Worm (Caenorhabditis elegans) whole organism, L3 larva: ENCODE data around the gene ZC477.2.

Experiments
- ZK546.5 ChIP-seq: sonication (generic microtip); optimal IDR thresholded peaks from 2 replicates; lab custom pipeline; 2017; ENCODE audit warnings: missing biosample characterization, missing genetic modification characterization
- aly-2 ChIP-seq: fragments of 150-350 bp; optimal IDR thresholded peaks from 2 replicates; lab custom pipeline; 2014; ENCODE audit warnings: missing biosample characterization, missing genetic modification characterization
- ceh-16 ChIP-seq: sonication (generic microtip); optimal IDR thresholded peaks from 2 replicates; lab custom pipeline; 2017; ENCODE audit warnings: missing biosample characterization, missing genetic modification characterization
- ceh-28 ChIP-seq: fragments of 150-350 bp; optimal IDR thresholded peaks from 2 replicates; lab custom pipeline; 2014; ENCODE audit warnings: missing biosample characterization, missing genetic modification reagents, missing genetic modification characterization
- ceh-82 ChIP-seq: fragments of 150-350 bp; optimal IDR thresholded peaks from 2 replicates; lab custom pipeline; 2014; ENCODE audit warnings: missing biosample characterization, missing genetic modification characterization
- ceh-9 ChIP-seq: sonication (generic microtip); optimal IDR thresholded peaks from 2 replicates; lab custom pipeline; 2018; ENCODE audit warnings: missing biosample characterization, missing genetic modification characterization
- daf-12 ChIP-seq: fragments of 150-350 bp; optimal IDR thresholded peaks from 2 replicates; lab custom pipeline; 2014; ENCODE audit warnings: missing biosample characterization, missing genetic modification reagents, missing genetic modification characterization
- egl-27 ChIP-seq: sonication (generic microtip); optimal IDR thresholded peaks from 4 replicates; lab custom pipeline; 2017; ENCODE audit warnings: missing biosample characterization, missing genetic modification reagents, missing genetic modification characterization
- egl-5 ChIP-seq: fragments of 150-350 bp; optimal IDR thresholded peaks from 2 replicates; lab custom pipeline; 2017; ENCODE audit warnings: missing biosample characterization, missing genetic modification reagents, missing genetic modification characterization, inconsistent platforms
- elt-1 ChIP-seq: fragments of 150-350 bp; optimal IDR thresholded peaks from 2 replicates; lab custom pipeline; 2014; ENCODE audit warnings: missing biosample characterization, missing genetic modification characterization
- elt-2 ChIP-seq: sonication (generic microtip); optimal IDR thresholded peaks from 2 replicates; lab custom pipeline; 2016; ENCODE audit warnings: missing genetic modification reagents, mild to moderate bottlenecking, missing genetic modification characterization, missing compliant biosample characterization
- elt-3 ChIP-seq, 3 experiments: fragments of 150-350 bp in 1 of 3; sonication (generic microtip) in 2 of 3; optimal IDR thresholded peaks; 2 replicates in 2 of 3; 4 replicates in 1 of 3; lab custom pipeline; 2014 to 2017; ENCODE audit warnings: missing biosample characterization in 3 of 3, missing genetic modification characterization in 3 of 3
- eor-1 ChIP-seq, 2 experiments: fragments of 150-350 bp; optimal IDR thresholded peaks; 2 replicates each; lab custom pipeline; 2014 to 2018; ENCODE audit warnings: missing biosample characterization in 2 of 2, missing genetic modification characterization in 2 of 2
- fkh-10 ChIP-seq: sonication (generic microtip); optimal IDR thresholded peaks from 2 replicates; lab custom pipeline; 2017; ENCODE audit warnings: missing biosample characterization, missing genetic modification reagents, missing genetic modification characterization
- fkh-2 ChIP-seq: fragments of 150-350 bp; optimal IDR thresholded peaks from 2 replicates; lab custom pipeline; 2014; ENCODE audit warnings: missing biosample characterization, missing genetic modification reagents, missing genetic modification characterization
- fos-1 ChIP-seq: fragments of 150-350 bp; optimal IDR thresholded peaks from 2 replicates; lab custom pipeline; 2014; ENCODE audit warnings: missing biosample characterization, missing genetic modification characterization
- jun-1 ChIP-seq: fragments of 150-350 bp; optimal IDR thresholded peaks from 2 replicates; lab custom pipeline; 2014; ENCODE audit warnings: missing biosample characterization, missing genetic modification reagents, missing genetic modification characterization
- lin-15B ChIP-seq: fragments of 150-350 bp; optimal IDR thresholded peaks from 2 replicates; lab custom pipeline; 2014; ENCODE audit warnings: missing biosample characterization, missing genetic modification characterization
- lin-39 ChIP-seq: fragments of 150-350 bp; optimal IDR thresholded peaks from 2 replicates; lab custom pipeline; 2018; ENCODE audit warnings: missing biosample characterization, missing genetic modification reagents, missing genetic modification characterization
- lsy-12 ChIP-seq: sonication (generic microtip); optimal IDR thresholded peaks from 2 replicates; lab custom pipeline; 2016; ENCODE audit warnings: mild to moderate bottlenecking, missing genetic modification characterization, missing compliant biosample characterization
- mdl-1 ChIP-seq: fragments of 150-350 bp; optimal IDR thresholded peaks from 2 replicates; lab custom pipeline; 2014; ENCODE audit warnings: missing biosample characterization, missing genetic modification characterization
- nfya-1 ChIP-seq: sonication (generic microtip); optimal IDR thresholded peaks from 2 replicates; lab custom pipeline; 2017; ENCODE audit warnings: missing genetic modification characterization, mild to moderate bottlenecking, missing compliant biosample characterization, antibody characterized with exemption, moderate library complexity; ENCODE audit not compliant: insufficient read depth
- nhr-11 ChIP-seq: fragments of 150-350 bp; optimal IDR thresholded peaks from 2 replicates; lab custom pipeline; 2014; ENCODE audit warnings: missing biosample characterization, missing genetic modification characterization
- nhr-12 ChIP-seq: fragments of 150-350 bp; optimal IDR thresholded peaks from 2 replicates; lab custom pipeline; 2014; ENCODE audit warnings: missing biosample characterization, missing genetic modification characterization
- nhr-23 ChIP-seq: fragments of 150-350 bp; optimal IDR thresholded peaks from 2 replicates; lab custom pipeline; 2014; ENCODE audit warnings: missing biosample characterization, missing genetic modification reagents, missing genetic modification characterization
- nhr-237 ChIP-seq: fragments of 150-350 bp; optimal IDR thresholded peaks from 2 replicates; lab custom pipeline; 2014; ENCODE audit warnings: missing biosample characterization, missing genetic modification characterization
- nhr-25 ChIP-seq: sonication (generic microtip); optimal IDR thresholded peaks from 2 replicates; lab custom pipeline; 2017; ENCODE audit warnings: missing biosample characterization, missing genetic modification characterization
- nhr-76 ChIP-seq: fragments of 150-350 bp; sonication (generic microtip); optimal IDR thresholded peaks from 5 replicates; lab custom pipeline; 2014; ENCODE audit warnings: missing biosample characterization, missing genetic modification characterization
- nhr-77 ChIP-seq: fragments of 150-350 bp; optimal IDR thresholded peaks from 2 replicates; lab custom pipeline; 2014; ENCODE audit warnings: missing biosample characterization, missing genetic modification characterization
- pqm-1 ChIP-seq: fragments of 150-350 bp; optimal IDR thresholded peaks from 2 replicates; lab custom pipeline; 2017; ENCODE audit warnings: missing biosample characterization, missing genetic modification characterization, inconsistent platforms
- sea-2 ChIP-seq: fragments of 150-350 bp; sonication (generic microtip); optimal IDR thresholded peaks from 4 replicates; lab custom pipeline; 2014; ENCODE audit warnings: missing biosample characterization, missing genetic modification reagents, missing genetic modification characterization
- tbx-2 ChIP-seq: sonication (generic microtip); optimal IDR thresholded peaks from 2 replicates; lab custom pipeline; 2016; ENCODE audit warnings: mild to moderate bottlenecking, missing genetic modification characterization, missing compliant biosample characterization
- unc-39 ChIP-seq: sonication (generic microtip); optimal IDR thresholded peaks from 4 replicates; lab custom pipeline; 2017; ENCODE audit warnings: missing biosample characterization, missing genetic modification characterization
- unc-62 ChIP-seq: fragments of 150-350 bp; sonication (generic microtip); optimal IDR thresholded peaks from 4 replicates; lab custom pipeline; 2014; ENCODE audit warnings: missing biosample characterization, missing genetic modification reagents, missing genetic modification characterization
- zag-1 ChIP-seq: fragments of 150-350 bp; optimal IDR thresholded peaks from 2 replicates; lab custom pipeline; 2014; ENCODE audit warnings: missing biosample characterization, missing genetic modification characterization
- ztf-11 ChIP-seq: fragments of 150-350 bp; optimal IDR thresholded peaks from 2 replicates; lab custom pipeline; 2014; ENCODE audit warnings: missing biosample characterization, missing genetic modification characterization
- ztf-4 ChIP-seq: fragments of 150-350 bp; optimal IDR thresholded peaks from 2 replicates; lab custom pipeline; 2014; ENCODE audit warnings: missing biosample characterization, missing genetic modification characterization

The ZC477.2 gene

DNA sequence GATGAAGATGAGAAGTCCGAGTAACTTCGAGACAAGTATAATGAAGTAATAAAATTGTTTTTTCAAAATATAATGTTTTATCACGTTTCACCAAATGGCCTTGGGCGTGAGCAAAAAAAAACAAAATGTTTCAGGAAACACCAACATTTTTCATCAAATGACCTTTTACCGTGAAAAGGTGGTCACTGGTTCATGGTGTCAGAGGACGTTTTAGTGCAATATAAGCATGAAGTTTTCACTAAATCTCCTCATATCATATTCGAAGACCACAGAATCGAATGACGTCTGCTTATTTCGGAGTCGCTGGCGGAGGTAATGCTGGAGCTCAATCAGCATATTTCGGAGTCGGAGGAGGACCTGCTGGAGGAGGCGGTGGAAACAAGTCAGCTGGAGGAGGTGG is 3.4 kb downstream of the ZC477.2 start, which contains the start of the genes ZC477.7 and ssq-3:
Gene ZC477.7 (minus strand): TSS at position 101 of the 400 bp plus-strand sequence.
Gene ssq-3 (plus strand): TSS at position 251 of the 400 bp plus-strand sequence.
- TF ChIP-seq nhr-23 (tag; lab: Kevin White, UChicago) (no peak), fos-1 (no peak), egl-5 (tag; lab: Kevin White, UChicago) (no peak), nhr-76 (tag; lab: Kevin White, UChicago) (no peak), lin-15B (tag; lab: Kevin White, UChicago) (no peak), elt-3 (tag; optimal IDR thresholded peaks at IDR 0.05; lab: Kevin White, UChicago) (no peak), nhr-12 (no peak), ztf-4 (tag; lab: Kevin White, UChicago) (no peak), lin-39 (tag; lab: Kevin White, UChicago) (no peak), mdl-1 (tag; lab: Kevin White, UChicago) (no peak), unc-39 (no peak)

DNA sequence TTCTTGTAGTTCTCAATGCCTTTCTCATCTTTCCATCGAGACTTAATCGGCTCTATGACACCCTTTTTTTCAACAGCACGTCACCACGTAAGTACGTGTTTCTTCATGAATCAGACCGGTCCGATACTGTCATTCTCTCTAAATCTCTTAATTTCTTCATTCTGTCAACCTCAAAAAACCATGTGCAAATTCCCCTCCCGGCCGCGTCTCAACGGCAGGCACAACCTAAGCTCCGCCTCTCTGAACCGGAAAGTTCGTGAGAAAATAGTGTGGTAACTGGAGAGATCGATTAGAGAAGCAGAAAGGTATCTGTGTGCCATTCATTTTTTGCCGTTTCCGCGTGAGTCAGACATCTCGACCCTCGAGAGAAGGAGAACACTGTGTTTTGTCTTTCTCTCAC is 6.6 kb downstream of the ZC477.2 start, which contains the start of gene nas-8:
Gene nas-8 (plus strand): TSS at position 301 of the 400 bp plus-strand sequence.
- TF ChIP-seq daf-12 (tag; lab: Kevin White, UChicago), result no peak

DNA sequence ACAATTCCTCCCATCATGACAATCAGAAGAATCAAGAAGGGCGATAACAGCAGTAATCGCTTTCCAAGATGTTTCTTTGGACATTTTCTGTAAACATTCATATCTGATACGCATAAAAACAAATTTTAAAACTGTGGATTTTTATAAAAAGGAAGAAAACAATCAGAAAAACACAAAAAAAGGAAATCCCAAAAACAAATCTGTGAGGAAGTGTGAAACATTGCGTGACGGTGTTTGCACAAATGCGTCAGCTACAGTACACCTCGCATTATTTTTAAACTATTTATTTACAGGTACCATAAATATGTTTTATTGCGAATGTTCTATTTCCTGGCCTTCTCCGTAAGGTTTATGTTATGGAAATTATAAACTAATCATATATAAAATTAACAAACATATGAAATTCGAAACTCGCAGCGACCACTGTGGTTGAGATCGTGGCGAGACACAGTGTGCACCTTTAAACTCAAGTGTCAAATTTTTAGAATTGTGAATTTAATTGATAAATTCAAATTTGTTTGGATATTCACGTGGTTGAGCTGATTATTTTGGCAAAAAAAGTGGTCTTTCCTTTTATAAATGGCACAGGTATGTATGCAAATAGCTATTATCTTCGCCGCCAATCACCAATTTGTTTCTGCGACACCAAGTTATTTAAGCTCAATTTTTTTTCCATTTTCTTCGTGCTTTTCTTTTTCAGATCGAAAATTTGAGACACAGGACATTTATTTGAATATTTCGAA is 13.5 kb downstream of the ZC477.2 start, which contains the start of the genes C34D4.10 and str-48:
Gene C34D4.10 (minus strand): TSS at position 101 of the 743 bp plus-strand sequence.
Gene str-48 (plus strand): TSS at position 693 of the 743 bp plus-strand sequence.
- TF ChIP-seq sea-2 (no peak), ZK546.5 (tag; lab: Kevin White, UChicago) (no peak), egl-27 (tag; lab: Kevin White, UChicago) (no peak), nhr-23 (tag; lab: Kevin White, UChicago) (no peak), elt-3 (tag; optimal IDR thresholded peaks at IDR 0.05; lab: Kevin White, UChicago) (no peak), unc-62 (GFP tag; lab: Kevin White, UChicago) (no peak), lsy-12 (tag; lab: Kevin White, UChicago) (no peak), fkh-10 (GFP tag; lab: Kevin White, UChicago) (no peak), fkh-2 (no peak), pqm-1 (tag; lab: Kevin White, UChicago) (no peak), eor-1 (tag; optimal IDR thresholded peaks at IDR 0.05; lab: Kevin White, UChicago) (no peak), nhr-25 (tag; lab: Kevin White, UChicago) (no peak), nhr-77 (no peak), aly-2 (no peak), elt-2 (tag; lab: Kevin White, UChicago) (no peak), ztf-11 (no peak), nfya-1 (tag; lab: Kevin White, UChicago) (no peak)

DNA sequence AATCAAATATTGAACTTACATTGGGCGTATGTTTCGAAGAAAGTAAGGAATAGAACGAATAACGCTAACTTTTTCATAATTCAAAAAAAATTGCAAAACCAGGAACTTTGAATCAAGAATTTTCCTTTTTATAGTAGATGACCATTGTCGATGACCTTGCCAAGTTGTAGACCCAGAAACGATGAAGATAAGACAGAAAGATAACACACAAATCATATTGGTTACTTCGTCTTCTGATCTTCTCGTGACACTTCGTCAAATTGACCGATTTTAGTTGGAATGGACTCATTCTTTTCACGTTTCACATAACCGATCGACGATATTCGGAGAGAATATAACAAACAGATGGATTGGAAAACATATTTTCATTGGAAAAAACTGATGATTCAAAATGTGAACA is 23.8 kb downstream of the ZC477.2 start, which contains the start of gene grsp-3:
Gene grsp-3 (minus strand): TSS at position 149 of the 400 bp plus-strand sequence.
- TF ChIP-seq nhr-11 (tag; lab: Kevin White, UChicago) (no peak), ceh-28 (tag; lab: Kevin White, UChicago) (peak; percentile 38), lin-39 (tag; lab: Kevin White, UChicago) (no peak), elt-3 (tag; optimal IDR thresholded peaks at IDR 0.05; lab: Kevin White, UChicago) (peak in 1 of 3 experiments; percentile 61), zag-1 (tag; lab: Kevin White, UChicago) (no peak), daf-12 (tag; lab: Kevin White, UChicago) (no peak), sea-2 (no peak), tbx-2 (tag; lab: Kevin White, UChicago) (no peak), elt-1 (peak; percentile 46), jun-1 (no peak), egl-27 (tag; lab: Kevin White, UChicago) (no peak), aly-2 (no peak), unc-39 (no peak), ZK546.5 (tag; lab: Kevin White, UChicago) (no peak), ceh-9 (tag; lab: Kevin White, UChicago) (no peak), ceh-16 (tag; lab: Kevin White, UChicago) (no peak), nhr-25 (tag; lab: Kevin White, UChicago) (peak; percentile 77), nhr-237 (tag; lab: Kevin White, UChicago) (no peak), ceh-82 (tag; lab: Kevin White, UChicago) (no peak), mdl-1 (tag; lab: Kevin White, UChicago) (no peak), nhr-23 (tag; lab: Kevin White, UChicago) (peak; percentile 89), nfya-1 (tag; lab: Kevin White, UChicago) (no peak), unc-62 (GFP tag; lab: Kevin White, UChicago) (no peak)
